Worm (Caenorhabditis elegans) whole organism, mixed stage, embryonic: ENCODE results near the gene E02A10.4.

Source experiments
- M03D4.4 ChIP-seq: sonication (generic microtip); optimal IDR thresholded peaks from 2 replicates; lab custom pipeline; 2017; ENCODE audit warnings: mild to moderate bottlenecking, missing genetic modification characterization, missing compliant biosample characterization
- bed-3 ChIP-seq: fragments of 200-800 bp; sonication (Bioruptor generic); optimal IDR thresholded peaks from 3 replicates; lab custom pipeline; 2018; ENCODE audit warnings: mild to moderate bottlenecking, missing genetic modification characterization, moderate library complexity, missing compliant biosample characterization
- ceh-39 ChIP-seq: fragments of 150-350 bp; optimal IDR thresholded peaks from 2 replicates; lab custom pipeline; 2014; ENCODE audit warnings: missing biosample characterization, missing genetic modification characterization
- elt-1 ChIP-seq: sonication (generic microtip); optimal IDR thresholded peaks from 2 replicates; lab custom pipeline; 2017; ENCODE audit warnings: missing genetic modification characterization, mild to moderate bottlenecking, missing compliant biosample characterization, antibody characterized with exemption, moderate library complexity, borderline replicate concordance; ENCODE audit not compliant: insufficient read depth
- elt-3 ChIP-seq: fragments of 150-350 bp; optimal IDR thresholded peaks from 2 replicates; lab custom pipeline; 2014; ENCODE audit warnings: missing biosample characterization, missing genetic modification characterization
- flh-1 ChIP-seq: fragments of 200-800 bp; sonication (Bioruptor generic); optimal IDR thresholded peaks from 2 replicates; lab custom pipeline; 2018; ENCODE audit warnings: mild to moderate bottlenecking, missing genetic modification characterization, moderate library complexity, missing compliant biosample characterization
- hlh-1 ChIP-seq: fragments of 150-350 bp; optimal IDR thresholded peaks from 2 replicates; lab custom pipeline; 2014; ENCODE audit warnings: missing biosample characterization, missing genetic modification reagents, missing genetic modification characterization
- mep-1 ChIP-seq: fragments of 150-350 bp; optimal IDR thresholded peaks from 2 replicates; lab custom pipeline; 2017; ENCODE audit warnings: missing biosample characterization, missing genetic modification reagents, missing genetic modification characterization, inconsistent platforms
- nhr-237 ChIP-seq: fragments of 150-350 bp; optimal IDR thresholded peaks from 2 replicates; lab custom pipeline; 2014; ENCODE audit warnings: missing biosample characterization, missing genetic modification characterization
- nhr-28 ChIP-seq: fragments of 150-350 bp; optimal IDR thresholded peaks from 2 replicates; lab custom pipeline; 2014; ENCODE audit warnings: missing biosample characterization, missing genetic modification characterization
- nhr-76 ChIP-seq: sonication (generic microtip); optimal IDR thresholded peaks from 2 replicates; lab custom pipeline; 2017; ENCODE audit warnings: missing biosample characterization, missing genetic modification characterization
- zip-8 ChIP-seq: fragments of 150-350 bp; optimal IDR thresholded peaks from 2 replicates; lab custom pipeline; 2014; ENCODE audit warnings: missing biosample characterization, missing genetic modification characterization
- ztf-11 ChIP-seq: fragments of 150-350 bp; optimal IDR thresholded peaks from 2 replicates; lab custom pipeline; 2014; ENCODE audit warnings: missing biosample characterization, missing genetic modification characterization

ce11 chrV:12533635-12534150 lies 34.1 kb downstream of the E02A10.4 start:
- TF ChIP-seq mep-1 (tag; lab: Kevin White, UChicago) (no peak), ztf-11 (no peak), elt-3 (tag; lab: Kevin White, UChicago) (no peak), nhr-237 (tag; lab: Kevin White, UChicago) (no peak), zip-8 (tag; lab: Kevin White, UChicago) (no peak), hlh-1 (tag; lab: Kevin White, UChicago) (no peak), bed-3 (no peak), elt-1 (tag; lab: Kevin White, UChicago) (no peak), flh-1 (GFP tag; lab: Kevin White, UChicago) (no peak), nhr-76 (no peak), nhr-28 (tag; lab: Kevin White, UChicago) (no peak), ceh-39 (tag; lab: Kevin White, UChicago) (no peak), M03D4.4 (tag; lab: Kevin White, UChicago) (no peak)
